Fruit fly (Drosophila melanogaster) whole organism, wandering third instar larva: ENCODE measurements around the gene CG46508.
"Not testable (repeated sequence)": the region's sequence is repeated elsewhere in the genome, so short reads cannot be mapped to it uniquely, and the experiment has no call there.

ENCODE experiments used
- Abd-B ChIP-seq: fragments of >200 bp; optimal IDR thresholded peaks from 2 replicates; lab custom pipeline; 2017; ENCODE audit warnings: missing biosample characterization, missing genetic modification characterization
- Hr83 ChIP-seq: fragments of 200-300 bp; sonication (Bioruptor generic); optimal IDR thresholded peaks from 2 replicates; lab custom pipeline; 2016; ENCODE audit warnings: missing biosample characterization, mild to moderate bottlenecking, missing genetic modification characterization, moderate library complexity; ENCODE audit not compliant: poor library complexity, severe bottlenecking
- OdsH ChIP-seq: fragments of 200-800 bp; sonication (Bioruptor generic); optimal IDR thresholded peaks from 2 replicates; lab custom pipeline; 2016; ENCODE audit warnings: missing biosample characterization, mild to moderate bottlenecking, missing genetic modification characterization
- Rel ChIP-seq, 2 experiments: fragments of 200-800 bp; sonication (Bioruptor generic) in 1 of 2; optimal IDR thresholded peaks; 2 replicates in 1 of 2; 3 replicates in 1 of 2; lab custom pipeline; 2016 to 2019; ENCODE audit warnings: mild to moderate bottlenecking in 2 of 2, missing biosample characterization in 2 of 2, missing genetic modification characterization in 2 of 2, moderate library complexity in 1 of 2
- Sp1 ChIP-seq: fragments of 200-800 bp; sonication (Bioruptor generic); optimal IDR thresholded peaks from 3 replicates; lab custom pipeline; 2019; ENCODE audit warnings: missing biosample characterization, mild to moderate bottlenecking, missing genetic modification characterization, moderate library complexity
- Vsx2 ChIP-seq: fragments of 200-300, 225-300 bp; sonication (Bioruptor generic); optimal IDR thresholded peaks from 2 replicates; lab custom pipeline; 2018; ENCODE audit warnings: missing biosample characterization, missing genetic modification characterization; ENCODE audit not compliant: partially characterized antibody
- brk ChIP-seq: fragments of 200-800 bp; sonication (Bioruptor generic); optimal IDR thresholded peaks from 2 replicates; lab custom pipeline; 2016; ENCODE audit warnings: missing biosample characterization, mild to moderate bottlenecking, missing genetic modification characterization
- ey ChIP-seq: fragments of 200-800 bp; sonication (Bioruptor generic); optimal IDR thresholded peaks from 2 replicates; lab custom pipeline; 2016; ENCODE audit warnings: missing biosample characterization, missing genetic modification characterization
- lola ChIP-seq: fragments of >200 bp; optimal IDR thresholded peaks from 2 replicates; lab custom pipeline; 2017; ENCODE audit warnings: missing biosample characterization, missing genetic modification characterization
- pan ChIP-seq: fragments of >200 bp; optimal IDR thresholded peaks from 2 replicates; lab custom pipeline; 2017
- psq ChIP-seq: fragments of 200-800 bp; sonication (Bioruptor generic); optimal IDR thresholded peaks from 3 replicates; lab custom pipeline; 2017; ENCODE audit warnings: missing biosample characterization, mild to moderate bottlenecking, missing genetic modification characterization, moderate library complexity
- usp ChIP-seq: fragments of >200 bp; optimal IDR thresholded peaks from 2 replicates; lab custom pipeline; 2017; ENCODE audit warnings: missing biosample characterization, missing genetic modification characterization
- woc ChIP-seq: sonication (Bioruptor generic); optimal IDR thresholded peaks from 2 replicates; lab custom pipeline; 2016; ENCODE audit warnings: missing biosample characterization, mild to moderate bottlenecking, missing genetic modification characterization

- not testable (repeated sequence) for TF ChIP-seq brk (GFP tag; lab: Kevin White, UChicago); usp; Hr83 (GFP tag; lab: Kevin White, UChicago); pan (lab: Kevin White, UChicago); woc; Rel (GFP tag; optimal IDR thresholded peaks at IDR 0.05; lab: Kevin White, UChicago); Rel (tag; optimal IDR thresholded peaks at IDR 0.05; lab: Kevin White, UChicago); Abd-B; ey; OdsH (GFP tag; lab: Kevin White, UChicago); lola (GFP tag; lab: Kevin White, UChicago); Sp1 (GFP tag; lab: Kevin White, UChicago); Vsx2 (GFP tag; lab: Kevin White, UChicago); psq
Measured at dm6 chrX:22217079-22217478, 49.6 kb downstream of the CG46508 start, which contains the start of gene CG46517.
